Fruit fly (Drosophila melanogaster) whole organism, prepupa: ENCODE data around the gene CG14683.
A peak's percentile ranks its signal among the peaks of the same experiment; 100 is the strongest.

Experiments used
- CG10669 ChIP-seq: fragments of 200-800 bp; sonication (Bioruptor generic); optimal IDR thresholded peaks from 3 replicates; lab custom pipeline; 2018; ENCODE audit warnings: missing biosample characterization, mild to moderate bottlenecking, missing genetic modification characterization, moderate library complexity
- CG11294 ChIP-seq: fragments of 200-800 bp; sonication (Bioruptor generic); IDR thresholded peaks from 2 replicates; pipeline ENCODE4 v1.3.6; 2022; ENCODE audit warnings: missing biosample characterization, missing genetic modification characterization
- CG11762 ChIP-seq: fragments of 200-800 bp; sonication (Bioruptor generic); optimal IDR thresholded peaks from 3 replicates; lab custom pipeline; 2016; ENCODE audit warnings: missing biosample characterization, missing genetic modification characterization; ENCODE audit not compliant: insufficient read depth
- CG11902 ChIP-seq: fragments of 200-800 bp; sonication (Bioruptor generic); optimal IDR thresholded peaks from 3 replicates; lab custom pipeline; 2016; ENCODE audit warnings: missing biosample characterization, missing genetic modification characterization
- CG1621 ChIP-seq: fragments of 200-800 bp; sonication (Bioruptor generic); optimal IDR thresholded peaks from 3 replicates; lab custom pipeline; 2018; ENCODE audit warnings: missing biosample characterization, mild to moderate bottlenecking, missing genetic modification characterization
- CG31627 ChIP-seq: fragments of 200-800 bp; sonication (Bioruptor generic); optimal IDR thresholded peaks from 3 replicates; lab custom pipeline; 2016; ENCODE audit warnings: missing biosample characterization, missing genetic modification characterization
- CG32006 ChIP-seq: fragments of 200-800 bp; sonication (Bioruptor generic); optimal IDR thresholded peaks from 3 replicates; lab custom pipeline; 2017; ENCODE audit warnings: missing biosample characterization, mild to moderate bottlenecking, missing genetic modification characterization
- CG34406 ChIP-seq: fragments of 200-800 bp; sonication (Bioruptor generic); optimal IDR thresholded peaks from 3 replicates; lab custom pipeline; 2016; ENCODE audit warnings: missing biosample characterization, missing genetic modification characterization
- CG3919 ChIP-seq: fragments of 200-800 bp; sonication (Bioruptor generic); optimal IDR thresholded peaks from 3 replicates; lab custom pipeline; 2016; ENCODE audit warnings: missing biosample characterization, missing genetic modification characterization
- CG4318 ChIP-seq: fragments of 200-800 bp; sonication (Bioruptor generic); optimal IDR thresholded peaks from 3 replicates; lab custom pipeline; 2017; ENCODE audit warnings: missing biosample characterization, mild to moderate bottlenecking, missing genetic modification characterization
- CG6163 ChIP-seq: fragments of 200-800 bp; sonication (Bioruptor generic); IDR thresholded peaks from 3 replicates; pipeline ENCODE4 v1.3.6; 2022; ENCODE audit warnings: missing biosample characterization, missing genetic modification characterization
- CG6792 ChIP-seq: fragments of 200-800 bp; sonication (Bioruptor generic); optimal IDR thresholded peaks from 3 replicates; lab custom pipeline; 2016; ENCODE audit warnings: missing biosample characterization, missing genetic modification characterization
- CG6854 ChIP-seq: fragments of 200-800 bp; sonication (Bioruptor generic); optimal IDR thresholded peaks from 2 replicates; lab custom pipeline; 2017; ENCODE audit warnings: missing biosample characterization, mild to moderate bottlenecking, missing genetic modification characterization
- CG7368 ChIP-seq: fragments of 200-800 bp; sonication (Bioruptor generic); optimal IDR thresholded peaks from 3 replicates; lab custom pipeline; 2016; ENCODE audit warnings: missing biosample characterization, missing genetic modification characterization
- CG8319 ChIP-seq: fragments of 200-800 bp; sonication (Bioruptor generic); optimal IDR thresholded peaks from 3 replicates; lab custom pipeline; 2016; ENCODE audit warnings: missing biosample characterization, missing genetic modification characterization
- Eip75B ChIP-seq: fragments of 200-800 bp; sonication (Bioruptor generic); optimal IDR thresholded peaks from 3 replicates; lab custom pipeline; 2016; ENCODE audit warnings: missing biosample characterization, missing genetic modification characterization
- Eip78C ChIP-seq: fragments of 200-800 bp; sonication (Bioruptor generic); peaks from one replicate; lab custom pipeline; 2016; ENCODE audit warnings: missing biosample characterization, missing genetic modification characterization
- Eip93F ChIP-seq: fragments of 200-800 bp; sonication (Bioruptor generic); optimal IDR thresholded peaks from 2 replicates; lab custom pipeline; 2016; ENCODE audit warnings: missing biosample characterization, mild to moderate bottlenecking, missing genetic modification characterization
- Ets96B ChIP-seq: fragments of 200-800 bp; optimal IDR thresholded peaks from 2 replicates; lab custom pipeline; 2019; ENCODE audit warnings: missing biosample characterization, mild to moderate bottlenecking, missing genetic modification characterization, moderate library complexity
- Hr4 ChIP-seq: fragments of 200-800 bp; sonication (Bioruptor generic); optimal IDR thresholded peaks from 3 replicates; lab custom pipeline; 2016; ENCODE audit warnings: missing biosample characterization, missing genetic modification characterization
- Met ChIP-seq: fragments of 200-800 bp; sonication (Bioruptor generic); optimal IDR thresholded peaks from 3 replicates; lab custom pipeline; 2016; ENCODE audit warnings: missing biosample characterization, missing genetic modification characterization
- OdsH ChIP-seq: fragments of 200-800 bp; sonication (Bioruptor generic); optimal IDR thresholded peaks from 3 replicates; lab custom pipeline; 2016; ENCODE audit warnings: missing biosample characterization, missing genetic modification characterization
- Smox ChIP-seq: fragments of 200-800 bp; sonication (Bioruptor generic); optimal IDR thresholded peaks from 3 replicates; lab custom pipeline; 2016; ENCODE audit warnings: missing biosample characterization, missing genetic modification characterization
- Sox14 ChIP-seq: fragments of 200-800 bp; sonication (Bioruptor generic); optimal IDR thresholded peaks from 3 replicates; lab custom pipeline; 2016; ENCODE audit warnings: missing biosample characterization, missing genetic modification characterization
- achi ChIP-seq: fragments of 200-800 bp; sonication (Bioruptor generic); optimal IDR thresholded peaks from 3 replicates; lab custom pipeline; 2016; ENCODE audit warnings: missing biosample characterization, missing genetic modification characterization
- dac ChIP-seq: fragments of 200-800 bp; sonication (Bioruptor generic); optimal IDR thresholded peaks from 2 replicates; lab custom pipeline; 2017; ENCODE audit warnings: missing biosample characterization, mild to moderate bottlenecking, missing genetic modification characterization
- eg ChIP-seq: fragments of 200-800 bp; sonication (Bioruptor generic); IDR thresholded peaks from 3 replicates; pipeline ENCODE4 v1.3.6; 2022; ENCODE audit warnings: missing biosample characterization, missing genetic modification characterization
- fd59A ChIP-seq: fragments of 200-800 bp; sonication (Bioruptor generic); optimal IDR thresholded peaks from 2 replicates; lab custom pipeline; 2017; ENCODE audit warnings: missing biosample characterization, mild to moderate bottlenecking, missing genetic modification characterization, missing genetic modification reagents
- fd85E ChIP-seq: fragments of 200-800 bp; sonication (Bioruptor generic); optimal IDR thresholded peaks from 3 replicates; lab custom pipeline; 2016; ENCODE audit warnings: missing biosample characterization, missing genetic modification characterization
- fkh ChIP-seq: fragments of 200-800 bp; sonication (Bioruptor generic); optimal IDR thresholded peaks from 3 replicates; lab custom pipeline; 2017; ENCODE audit warnings: missing biosample characterization, mild to moderate bottlenecking, missing genetic modification characterization, moderate library complexity
- lz ChIP-seq: fragments of 200-800 bp; sonication (Bioruptor generic); optimal IDR thresholded peaks from 3 replicates; lab custom pipeline; 2016; ENCODE audit warnings: missing biosample characterization, missing genetic modification characterization
- net ChIP-seq: fragments of 200-800 bp; sonication (Bioruptor generic); optimal IDR thresholded peaks from 3 replicates; lab custom pipeline; 2016; ENCODE audit warnings: missing biosample characterization, missing genetic modification characterization
- pdm3 ChIP-seq: fragments of 200-800 bp; sonication (Bioruptor generic); optimal IDR thresholded peaks from 3 replicates; lab custom pipeline; 2016; ENCODE audit warnings: missing biosample characterization, missing genetic modification characterization
- salr ChIP-seq, 2 experiments: fragments of 200-800 bp; sonication (Bioruptor generic); optimal IDR thresholded peaks; 3 replicates each; lab custom pipeline; 2016 to 2018; ENCODE audit warnings: missing biosample characterization in 2 of 2, missing genetic modification characterization in 2 of 2, mild to moderate bottlenecking in 1 of 2
- ss ChIP-seq, 2 experiments: fragments of 200-800 bp; sonication (Bioruptor generic); optimal IDR thresholded peaks; 2 replicates in 1 of 2; 3 replicates in 1 of 2; lab custom pipeline; 2017 to 2018; ENCODE audit warnings: mild to moderate bottlenecking in 2 of 2, missing biosample characterization in 2 of 2, missing genetic modification characterization in 2 of 2, moderate library complexity in 1 of 2
- svp ChIP-seq: fragments of 200-800 bp; sonication (Bioruptor generic); peaks from one replicate; lab custom pipeline; 2016; ENCODE audit warnings: missing biosample characterization, missing genetic modification characterization
- topi ChIP-seq: fragments of 200-800 bp; sonication (Bioruptor generic); optimal IDR thresholded peaks from 3 replicates; lab custom pipeline; 2016; ENCODE audit warnings: missing biosample characterization, missing genetic modification characterization
- vri ChIP-seq: fragments of 200-800 bp; sonication (Bioruptor generic); optimal IDR thresholded peaks from 3 replicates; lab custom pipeline; 2016; ENCODE audit warnings: missing biosample characterization, mild to moderate bottlenecking, missing genetic modification characterization

Gene CG14683

DNA sequence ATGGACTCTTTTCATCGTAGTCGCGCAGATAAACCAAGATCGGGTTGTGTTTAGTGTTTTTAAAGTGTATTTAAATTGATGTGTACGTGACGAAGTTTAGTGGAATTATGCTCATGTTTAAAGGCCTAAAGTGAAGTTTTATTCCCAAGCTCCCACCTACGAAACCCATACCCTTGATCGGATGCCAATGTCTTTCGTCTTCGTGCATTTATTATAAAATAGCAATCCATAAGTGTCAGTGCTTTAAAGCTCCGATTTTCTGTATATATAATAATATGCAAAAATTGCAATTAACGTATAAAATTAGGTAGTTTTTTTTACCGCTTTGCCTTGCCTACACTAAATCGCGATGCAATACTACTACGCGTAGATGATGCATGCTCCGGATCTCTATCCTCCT, 8.5 kb downstream of the CG14683 start, which contains the start of gene CG31391:
TSS of gene CG31391 (minus strand) at position 101 of the 400 bp plus-strand sequence.
- TF ChIP-seq CG6163 = no peak
- TF ChIP-seq topi = no peak
- TF ChIP-seq CG31627 (GFP tag; lab: Kevin White, UChicago) = no peak
- TF ChIP-seq svp (GFP tag; lab: Kevin White, UChicago) = peak; percentile 8
- no peak for TF ChIP-seq CG4318 (GFP tag; lab: Kevin White, UChicago)

DNA sequence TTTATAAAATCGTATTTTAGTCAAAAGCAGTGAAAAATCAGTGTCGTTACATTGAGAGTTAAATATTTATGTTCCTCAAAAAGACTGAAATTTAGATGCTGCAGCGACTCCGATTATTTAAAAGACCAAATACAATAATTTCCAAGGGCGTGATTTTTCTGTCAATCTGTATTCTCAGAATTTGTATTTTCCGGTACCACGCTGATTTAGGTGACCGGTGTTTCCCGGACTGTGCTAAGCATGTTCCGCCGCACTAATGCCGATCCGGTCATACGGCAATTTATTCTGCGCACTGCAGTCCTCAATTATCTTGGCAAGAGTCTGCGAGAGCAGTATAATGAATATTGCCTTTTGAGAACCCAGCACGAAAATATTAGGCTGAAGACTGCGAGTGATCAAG, 10.3 kb downstream of the CG14683 start, which contains the start of the genes CG31467 and CG14684:
TSS of gene CG31467 (minus strand) at position 101 of the 400 bp plus-strand sequence.
TSS of gene CG14684 (plus strand) at position 212 of the 400 bp plus-strand sequence.
- peak; percentile 57 for TF ChIP-seq svp (GFP tag; lab: Kevin White, UChicago)
- no peak for TF ChIP-seq CG34406 (GFP tag; lab: Kevin White, UChicago)

DNA sequence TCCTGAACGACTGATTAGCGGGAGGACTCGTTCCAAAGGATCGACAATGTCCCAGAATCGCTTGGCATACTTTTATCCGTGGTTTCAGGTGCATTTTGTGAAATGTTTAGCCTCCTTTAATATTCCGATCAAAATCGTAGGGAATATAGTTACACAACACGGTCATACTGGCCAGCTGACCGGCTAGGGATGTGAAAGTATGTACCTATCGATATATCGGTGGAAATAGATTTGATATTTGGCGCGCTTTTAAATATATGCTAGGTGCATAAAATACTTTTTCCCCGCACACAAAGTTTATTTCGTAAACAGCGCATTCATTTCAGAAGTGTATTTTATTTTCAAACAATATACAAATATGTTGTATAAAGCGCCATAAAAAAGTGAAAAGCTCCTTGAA, 11.7 kb downstream of the CG14683 start, which contains the start of gene CG31278:
TSS of gene CG31278 (minus strand) at position 172 of the 400 bp plus-strand sequence.
- no peak for TF ChIP-seq CG4318 (GFP tag; lab: Kevin White, UChicago)
- no peak for TF ChIP-seq pdm3
- TF ChIP-seq topi = no peak
- TF ChIP-seq eg = no peak
- TF ChIP-seq fd85E = no peak
- TF ChIP-seq fkh (GFP tag; lab: Kevin White, UChicago) = no peak

DNA sequence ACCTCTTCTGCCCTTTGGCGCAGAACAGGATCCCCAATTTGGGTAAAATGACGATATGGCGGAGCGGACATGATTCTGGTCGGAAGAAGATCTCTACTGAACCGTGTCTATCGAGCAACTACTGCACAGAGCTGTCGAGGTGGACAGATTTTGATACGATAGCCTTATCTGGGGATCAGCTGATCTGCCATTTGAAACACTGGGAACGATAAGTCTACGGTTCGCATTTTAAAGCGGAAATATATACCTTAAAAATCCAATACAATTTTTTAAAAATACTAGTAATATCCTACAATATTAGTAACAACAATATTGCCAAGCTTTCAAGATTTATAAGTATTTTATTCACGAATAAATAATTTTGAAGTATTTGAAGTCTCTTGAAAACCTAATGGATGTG, 12.8 kb downstream of the CG14683 start, which contains the start of gene CG31373:
TSS of gene CG31373 (minus strand) at position 101 of the 400 bp plus-strand sequence.
- TF ChIP-seq OdsH (GFP tag; lab: Kevin White, UChicago) (no peak), CG4318 (GFP tag; lab: Kevin White, UChicago) (no peak), fd59A (GFP tag; lab: Kevin White, UChicago) (no peak), CG6854 (GFP tag; lab: Kevin White, UChicago) (no peak), CG6163 (no peak)

DNA sequence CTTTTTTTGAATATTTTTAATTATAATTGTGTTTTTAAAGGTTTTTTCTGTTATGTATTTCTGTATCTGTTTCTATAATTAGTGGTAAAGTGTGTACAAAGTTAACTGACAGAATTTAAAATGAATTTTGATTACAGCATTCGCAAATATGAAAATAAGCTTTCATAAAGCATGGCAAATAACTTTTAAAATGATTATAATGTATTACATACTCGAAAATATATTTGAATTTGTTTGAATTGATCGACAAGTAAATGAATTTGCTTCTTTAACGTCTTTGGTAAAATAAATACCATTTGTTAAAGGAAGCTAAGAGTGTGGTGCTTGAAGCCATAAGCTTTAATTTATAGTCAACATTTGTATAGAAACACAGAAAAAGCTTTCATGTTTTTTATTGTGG, 14.7 kb downstream of the CG14683 start, which contains the start of gene CG14689:
TSS of gene CG14689 (minus strand) at position 101 of the 400 bp plus-strand sequence.
- no peak for TF ChIP-seq Hr4 (GFP tag; lab: Kevin White, UChicago)
- no peak for TF ChIP-seq vri (GFP tag; lab: Kevin White, UChicago)
- TF ChIP-seq CG6792 (GFP tag; lab: Kevin White, UChicago) = no peak

DNA sequence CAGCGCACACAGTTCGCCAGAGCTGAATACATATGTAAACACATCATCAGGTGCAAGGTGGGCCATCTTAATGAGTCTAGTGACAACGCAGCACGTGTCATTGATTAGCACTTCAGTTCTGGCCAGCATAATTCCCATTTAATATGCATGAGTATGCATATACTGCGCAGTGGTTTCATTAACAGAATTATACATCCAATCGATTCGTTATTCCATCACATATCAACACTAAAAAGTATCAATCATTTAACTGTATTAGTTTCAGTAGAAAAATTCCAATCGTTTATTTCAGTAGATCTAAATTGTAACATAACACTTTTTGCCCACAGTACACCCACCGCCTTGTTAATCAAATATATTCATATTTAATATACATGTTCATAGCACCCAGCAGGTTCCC, 18.1 kb downstream of the CG14683 start, which contains the start of gene CG4073:
TSS of gene CG4073 (plus strand) at position 301 of the 400 bp plus-strand sequence.
- TF ChIP-seq CG8319 (no peak), CG4318 (GFP tag; lab: Kevin White, UChicago) (no peak), topi (no peak), Eip75B (no peak), fd59A (GFP tag; lab: Kevin White, UChicago) (no peak), Ets96B (tag; lab: Kevin White, UChicago) (no peak), Sox14 (GFP tag; lab: Kevin White, UChicago) (no peak), CG10669 (no peak), CG11902 (GFP tag; lab: Kevin White, UChicago) (no peak), Eip78C (GFP tag; lab: Kevin White, UChicago) (no peak), eg (no peak), OdsH (GFP tag; lab: Kevin White, UChicago) (no peak), Smox (GFP tag; lab: Kevin White, UChicago) (no peak), CG1621 (tag; lab: Kevin White, UChicago) (no peak), CG11762 (GFP tag; lab: Kevin White, UChicago) (no peak), fd85E (no peak), ss (GFP tag; optimal IDR thresholded peaks at IDR 0.05; lab: Kevin White, UChicago) (no peak)

DNA sequence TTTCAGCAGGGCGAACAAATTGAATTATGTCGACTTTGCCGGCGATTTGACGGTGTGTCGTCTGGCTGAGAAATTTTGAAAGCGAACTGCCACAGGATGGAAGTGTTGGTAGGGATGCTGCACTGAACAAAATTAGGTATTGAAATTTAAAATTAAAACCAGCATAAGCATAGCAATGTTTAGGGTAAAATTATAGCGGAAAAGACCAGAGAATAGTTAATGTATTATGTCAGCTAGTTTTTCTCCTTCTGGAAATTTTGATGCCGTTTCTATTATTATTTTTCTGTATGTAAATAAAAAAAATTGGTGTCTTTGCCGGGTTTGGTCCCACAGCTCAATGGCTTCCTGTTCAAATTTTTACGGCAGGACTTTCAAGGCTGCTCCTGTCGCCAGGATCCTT, 30.3 kb downstream of the CG14683 start:
- TF ChIP-seq CG11902 (GFP tag; lab: Kevin White, UChicago) (no peak), CG7368 (no peak), net (GFP tag; lab: Kevin White, UChicago) (no peak), Eip93F (GFP tag; lab: Kevin White, UChicago) (no peak), CG32006 (GFP tag; lab: Kevin White, UChicago) (no peak), Sox14 (GFP tag; lab: Kevin White, UChicago) (no peak), CG31627 (GFP tag; lab: Kevin White, UChicago) (no peak), salr (GFP tag; optimal IDR thresholded peaks at IDR 0.05; lab: Kevin White, UChicago) (no peak), CG8319 (no peak), CG11294 (GFP tag; lab: Robert Waterston, UW) (no peak), CG3919 (GFP tag; lab: Kevin White, UChicago) (no peak), lz (GFP tag; lab: Kevin White, UChicago) (no peak), dac (no peak), Met (no peak), achi (GFP tag; lab: Kevin White, UChicago) (no peak)
- TF ChIP-seq, all 60 proteins: peak for 0
